2 fruit fly cellular contexts compared by ENCODE assay signal in genomic region chrX:2193158-2193557, dm6.
TF ChIP-seq lines count a peak whose summit lies in the region.

No protein-coding gene starts in this region.

- TF ChIP-seq CTCF in whole organism, embryonic (GFP tag; optimal IDR thresholded peaks at IDR 0.05; lab: Kevin White, UChicago), result no peak

TF ChIP-seq in whole organism, embryonic, 481 proteins besides CTCF, POLR2A, EP300 and RAD21:
- TF ChIP-seq pum (GFP tag; optimal IDR thresholded peaks at IDR 0.05; lab: Kevin White, UChicago) (no peak), Pdp1 (GFP tag; optimal IDR thresholded peaks at IDR 0.05; lab: Kevin White, UChicago) (peak in 1 of 2 experiments; percentile 54), sug (tag; optimal IDR thresholded peaks at IDR 0.05; lab: Kevin White, UChicago) (peak; percentile 69), mld (GFP tag; IDR thresholded peaks at IDR 0.05; lab: Robert Waterston, UW; ENCODE audit: partially characterized antibody) (no peak), Med (GFP tag; lab: Kevin White, UChicago) (peak; percentile 50), lola (GFP tag; optimal IDR thresholded peaks at IDR 0.05; lab: Kevin White, UChicago) (no peak), CG8290 (GFP tag; optimal IDR thresholded peaks at IDR 0.05; lab: Kevin White, UChicago) (no peak), CG8290 (tag; optimal IDR thresholded peaks at IDR 0.05; lab: Kevin White, UChicago) (peak in 1 of 2 experiments; percentile 8), crol (GFP tag; IDR thresholded peaks at IDR 0.05; lab: Robert Waterston, UW) (peak; percentile 66), pnt (GFP tag; optimal IDR thresholded peaks at IDR 0.05; lab: Kevin White, UChicago) (no peak), sens (GFP tag; lab: Kevin White, UChicago) (peak; percentile 16)

TF ChIP-seq in whole organism, prepupa, 60 proteins besides CTCF, POLR2A, EP300 and RAD21:
- TF ChIP-seq CG6792 (GFP tag; optimal IDR thresholded peaks at IDR 0.05; lab: Kevin White, UChicago) (no peak), svp (GFP tag; lab: Kevin White, UChicago) (peak; percentile 58), vri (GFP tag; optimal IDR thresholded peaks at IDR 0.05; lab: Kevin White, UChicago) (peak; percentile 82), CG6163 (GFP tag; IDR thresholded peaks at IDR 0.05; lab: Robert Waterston, UW) (no peak)
